Fruit fly (Drosophila melanogaster): Measurements from ENCODE around the gene mask.

- TF ChIP-seq CG8478 (optimal IDR thresholded peaks at IDR 0.05) (no peak), CTCF (optimal IDR thresholded peaks at IDR 0.05) (no peak)
Measured at dm6 chr3R:24229870-24230422, 416 bp upstream of the mask start, which contains the start of gene Spase22-23.

Measured in S2 (cell line).